Fruit fly (Drosophila melanogaster): ENCODE data around the gene CG46025.

Gene CG46025

dm6 chr2L:7782788-7783401 is 28.9 kb downstream of the CG46025 start, which contains the start of gene Brd7-9 (continued):
- no peak for TF ChIP-seq twi (tag; optimal IDR thresholded peaks at IDR 0.05)
- peak; percentile 62; the same call in 1 of the 2 replicates for TF ChIP-seq Oaz (GFP tag; IDR thresholded peaks at IDR 0.05)
- peak; percentile 34 for TF ChIP-seq her (GFP tag; optimal IDR thresholded peaks at IDR 0.05)
- peak; percentile 25 for TF ChIP-seq CG3995 (GFP tag; optimal IDR thresholded peaks at IDR 0.05)
- TF ChIP-seq disco-r (GFP tag; optimal IDR thresholded peaks at IDR 0.05): peak; percentile 26
- TF ChIP-seq CG6175 (GFP tag; IDR thresholded peaks at IDR 0.05): peak; percentile 47; the same call in 2 of the 3 replicates
- no peak for TF ChIP-seq CG33557 (GFP tag; optimal IDR thresholded peaks at IDR 0.05)
- TF ChIP-seq Dll (GFP tag; IDR thresholded peaks at IDR 0.05; ENCODE audit: partially characterized antibody): peak; percentile 69
- peak; percentile 25 for TF ChIP-seq CHES-1-like (GFP tag; optimal IDR thresholded peaks at IDR 0.05)
- TF ChIP-seq Ssrp (tag; optimal IDR thresholded peaks at IDR 0.05): peak; percentile 65
- peak; percentile 73 for TF ChIP-seq CG18262 (tag; optimal IDR thresholded peaks at IDR 0.05)
- TF ChIP-seq gro (GFP tag; optimal IDR thresholded peaks at IDR 0.05): peak; percentile 70
- no peak for TF ChIP-seq B-H2 (GFP tag; optimal IDR thresholded peaks at IDR 0.05)
- no peak for TF ChIP-seq br (optimal IDR thresholded peaks at IDR 0.05)
- TF ChIP-seq lilli (GFP tag; optimal IDR thresholded peaks at IDR 0.05): peak; percentile 73
- TF ChIP-seq CG13624 (GFP tag; optimal IDR thresholded peaks at IDR 0.05): peak; percentile 64
- TF ChIP-seq CG2678 (tag; optimal IDR thresholded peaks at IDR 0.05): peak; percentile 73
- TF ChIP-seq CG15696 (tag; optimal IDR thresholded peaks at IDR 0.05): no peak
- peak; percentile 70 for TF ChIP-seq CG30403 (GFP tag; optimal IDR thresholded peaks at IDR 0.05)
- peak; percentile 44 for TF ChIP-seq CG31388 (GFP tag; optimal IDR thresholded peaks at IDR 0.05)
- TF ChIP-seq CG10543 (GFP tag; optimal IDR thresholded peaks at IDR 0.05): no peak
- peak; percentile 48 for TF ChIP-seq CG4707 (GFP tag; optimal IDR thresholded peaks at IDR 0.05)
- TF ChIP-seq CG10462 (GFP tag; optimal IDR thresholded peaks at IDR 0.05): peak; percentile 27
- TF ChIP-seq hbn (GFP tag; IDR thresholded peaks at IDR 0.05; ENCODE audit: partially characterized antibody): no peak; the same call in 1 of the 2 replicates
- peak; percentile 82 for TF ChIP-seq CG17328 (GFP tag; IDR thresholded peaks at IDR 0.05)
- TF ChIP-seq Optix (GFP tag; IDR thresholded peaks at IDR 0.05): peak; percentile 68; the same call in 2 of the 3 replicates
- peak; percentile 98 for TF ChIP-seq CG12155 (GFP tag; optimal IDR thresholded peaks at IDR 0.05)
- no peak for TF ChIP-seq Myb (GFP tag; optimal IDR thresholded peaks at IDR 0.05)
- TF ChIP-seq ab (GFP tag; optimal IDR thresholded peaks at IDR 0.05): no peak
- TF ChIP-seq dmrt11E (tag; optimal IDR thresholded peaks at IDR 0.05): peak; percentile 52
- TF ChIP-seq MBD-R2 (GFP tag; IDR thresholded peaks at IDR 0.05): peak; percentile 67
- TF ChIP-seq CG17385 (GFP tag; optimal IDR thresholded peaks at IDR 0.05): peak; percentile 66
- TF ChIP-seq CG6254 (GFP tag; optimal IDR thresholded peaks at IDR 0.05): peak; percentile 74
- TF ChIP-seq Dref (GFP tag; IDR thresholded peaks at IDR 0.05): peak; percentile 84
- TF ChIP-seq Meics (GFP tag; optimal IDR thresholded peaks at IDR 0.05): peak; percentile 80
- no peak for TF ChIP-seq Lpt (GFP tag; optimal IDR thresholded peaks at IDR 0.05)
- 0 out of 2 replicates have a peak, but pooled peaks have one; percentile 36 for TF ChIP-seq tna (GFP tag; IDR thresholded peaks at IDR 0.05; ENCODE audit: partially characterized antibody)
- no peak for TF ChIP-seq CG4282 (GFP tag; optimal IDR thresholded peaks at IDR 0.05)
- TF ChIP-seq oc (tag; optimal IDR thresholded peaks at IDR 0.05): no peak
- TF ChIP-seq Asciz (GFP tag; optimal IDR thresholded peaks at IDR 0.05): peak; percentile 61
- peak; percentile 52; the same call in 1 of the 2 replicates for TF ChIP-seq Bgb (GFP tag; IDR thresholded peaks at IDR 0.05; ENCODE audit: partially characterized antibody)
- peak; percentile 49 for TF ChIP-seq Hr3 (GFP tag; optimal IDR thresholded peaks at IDR 0.05)
- peak; percentile 16 for TF ChIP-seq gsb-n (tag; optimal IDR thresholded peaks at IDR 0.05)
- TF ChIP-seq stwl (tag; optimal IDR thresholded peaks at IDR 0.05): peak; percentile 88
- peak; percentile 49 for TF ChIP-seq CG16863 (GFP tag; optimal IDR thresholded peaks at IDR 0.05)
- TF ChIP-seq tin (GFP tag; optimal IDR thresholded peaks at IDR 0.05): peak; percentile 73
- no peak for TF ChIP-seq insv (GFP tag; optimal IDR thresholded peaks at IDR 0.05)
- TF ChIP-seq Opbp (GFP tag; IDR thresholded peaks at IDR 0.05; ENCODE audit: partially characterized antibody): no peak
- peak; percentile 75 for TF ChIP-seq CG12391 (tag; optimal IDR thresholded peaks at IDR 0.05)
- TF ChIP-seq yki (optimal IDR thresholded peaks at IDR 0.05): no peak

Measured in whole organism, embryonic.